Worm (Caenorhabditis elegans) whole organism, young adult: ENCODE measurements around the gene srx-77.

Experiments
- B0019.2 ChIP-seq: fragments of 200-800 bp; sonication (Bioruptor generic); conservative IDR thresholded peaks from 2 replicates; pipeline ENCODE4 v1.3.6; 2022; ENCODE audit warnings: missing genetic modification reagents, missing genetic modification characterization, missing compliant biosample characterization
- C06A6.2 ChIP-seq: fragments of 200-800 bp; sonication (Bioruptor generic); conservative IDR thresholded peaks from 2 replicates; pipeline ENCODE4 v1.3.6; 2022; ENCODE audit warnings: missing genetic modification characterization, missing compliant biosample characterization
- F52B5.7 ChIP-seq: sonication (generic microtip); optimal IDR thresholded peaks from 2 replicates; lab custom pipeline; 2016; ENCODE audit warnings: mild to moderate bottlenecking, missing genetic modification characterization, missing compliant biosample characterization
- F57C9.4 ChIP-seq: sonication (generic microtip); optimal IDR thresholded peaks from 2 replicates; lab custom pipeline; 2017; ENCODE audit warnings: mild to moderate bottlenecking, missing genetic modification characterization, missing compliant biosample characterization
- K11D2.4 ChIP-seq: fragments of 200-800 bp; sonication (Bioruptor generic); IDR thresholded peaks from 2 replicates; pipeline ENCODE4 v1.3.6; 2022; ENCODE audit warnings: missing genetic modification reagents, missing genetic modification characterization, missing compliant biosample characterization
- K12H6.12 ChIP-seq: fragments of 200-800 bp; sonication (Bioruptor generic); optimal IDR thresholded peaks from 2 replicates; lab custom pipeline; 2018; ENCODE audit warnings: mild to moderate bottlenecking, missing genetic modification characterization, missing compliant biosample characterization
- T07F8.4 ChIP-seq: sonication (generic microtip); optimal IDR thresholded peaks from 2 replicates; lab custom pipeline; 2016; ENCODE audit warnings: mild to moderate bottlenecking, missing genetic modification characterization, moderate library complexity, missing compliant biosample characterization
- Y95B8A.8 ChIP-seq: fragments of 200-800 bp; sonication (Bioruptor generic); IDR thresholded peaks from 2 replicates; pipeline ENCODE4 v1.3.6; 2022; ENCODE audit warnings: missing genetic modification reagents, missing genetic modification characterization, missing compliant biosample characterization
- ZK185.1 ChIP-seq: sonication (generic microtip); optimal IDR thresholded peaks from 2 replicates; lab custom pipeline; 2016; ENCODE audit warnings: mild to moderate bottlenecking, missing genetic modification characterization, missing compliant biosample characterization; ENCODE audit not compliant: poor library complexity, severe bottlenecking
- attf-5 ChIP-seq: fragments of 200-800 bp; sonication (Bioruptor generic); optimal IDR thresholded peaks from 2 replicates; lab custom pipeline; 2018; ENCODE audit warnings: mild to moderate bottlenecking, missing genetic modification characterization, missing compliant biosample characterization
- cebp-2 ChIP-seq: fragments of 200-800 bp; sonication (Bioruptor generic); IDR thresholded peaks from 2 replicates; pipeline ENCODE4 v1.3.6; 2022; ENCODE audit warnings: missing genetic modification characterization, missing compliant biosample characterization
- ceh-27 ChIP-seq: fragments of 200-800 bp; sonication (Bioruptor generic); optimal IDR thresholded peaks from 2 replicates; lab custom pipeline; 2018; ENCODE audit warnings: mild to moderate bottlenecking, missing genetic modification characterization, moderate library complexity, missing compliant biosample characterization
- ceh-58 ChIP-seq: fragments of 200-800 bp; sonication (Bioruptor generic); IDR thresholded peaks from 2 replicates; pipeline ENCODE4 v1.3.6; 2022; ENCODE audit warnings: missing genetic modification characterization, missing compliant biosample characterization
- chd-7 ChIP-seq: sonication (generic microtip); optimal IDR thresholded peaks from 2 replicates; lab custom pipeline; 2016; ENCODE audit warnings: mild to moderate bottlenecking, missing genetic modification characterization, moderate library complexity, missing compliant biosample characterization
- dox-1 ChIP-seq: fragments of 200-800 bp; sonication (Bioruptor generic); IDR thresholded peaks from 2 replicates; pipeline ENCODE4 v1.3.6; 2022; ENCODE audit warnings: missing genetic modification reagents, missing genetic modification characterization, missing compliant biosample characterization
- efl-1 ChIP-seq: fragments of 150-350 bp; optimal IDR thresholded peaks from 2 replicates; lab custom pipeline; 2014; ENCODE audit warnings: missing biosample characterization, missing genetic modification reagents, missing genetic modification characterization
- egrh-3 ChIP-seq: fragments of 200-800 bp; sonication (Bioruptor generic); IDR thresholded peaks from 2 replicates; pipeline ENCODE4 v1.3.6; 2022; ENCODE audit warnings: missing genetic modification reagents, missing genetic modification characterization, missing compliant biosample characterization
- ekl-4 ChIP-seq: fragments of 200-800 bp; sonication (Bioruptor generic); IDR thresholded peaks from 2 replicates; pipeline ENCODE4 v1.3.6; 2022; ENCODE audit warnings: missing genetic modification reagents, missing genetic modification characterization, missing compliant biosample characterization
- hmg-1.2 ChIP-seq: fragments of 200-800 bp; sonication (Bioruptor generic); IDR thresholded peaks from 2 replicates; pipeline ENCODE4 v1.3.6; 2022; ENCODE audit warnings: missing genetic modification reagents, missing genetic modification characterization, missing compliant biosample characterization
- hmg-20 ChIP-seq: fragments of 200-800 bp; sonication (Bioruptor generic); IDR thresholded peaks from 2 replicates; pipeline ENCODE4 v1.3.6; 2022; ENCODE audit warnings: missing genetic modification reagents, missing genetic modification characterization, missing compliant biosample characterization
- hsf-1 ChIP-seq: fragments of 200-800 bp; sonication (Bioruptor generic); IDR thresholded peaks from 2 replicates; pipeline ENCODE4 v1.3.6; 2022; ENCODE audit warnings: missing genetic modification reagents, missing genetic modification characterization, missing compliant biosample characterization
- lag-1 ChIP-seq: fragments of 200-800 bp; sonication (Bioruptor generic); IDR thresholded peaks from 2 replicates; pipeline ENCODE4 v1.3.6; 2022; ENCODE audit warnings: missing genetic modification reagents, missing genetic modification characterization, missing compliant biosample characterization
- let-607 ChIP-seq, 2 experiments: fragments of 200-800 bp in 1 of 2; sonication (Bioruptor generic) in 1 of 2; sonication (generic microtip) in 1 of 2; optimal IDR thresholded peaks; 2 replicates each; lab custom pipeline; 2016 to 2018; ENCODE audit warnings: mild to moderate bottlenecking in 2 of 2, missing compliant biosample characterization in 2 of 2, missing genetic modification characterization in 2 of 2, moderate library complexity in 2 of 2, missing genotype in 1 of 2
- lin-40 ChIP-seq: sonication (generic microtip); optimal IDR thresholded peaks from 2 replicates; lab custom pipeline; 2016; ENCODE audit warnings: missing genetic modification characterization, mild to moderate bottlenecking, missing compliant biosample characterization, missing genotype, missing genetic modification reagents
- madf-3 ChIP-seq: fragments of 200-800 bp; sonication (Bioruptor generic); IDR thresholded peaks from 2 replicates; pipeline ENCODE4 v1.3.6; 2022; ENCODE audit warnings: missing genetic modification reagents, missing genetic modification characterization, missing compliant biosample characterization
- madf-6 ChIP-seq: fragments of 200-800 bp; sonication (Bioruptor generic); IDR thresholded peaks from 2 replicates; pipeline ENCODE4 v1.3.6; 2022; ENCODE audit warnings: missing genetic modification reagents, missing genetic modification characterization, missing compliant biosample characterization
- mcd-1 ChIP-seq: fragments of 200-800 bp; sonication (Bioruptor generic); IDR thresholded peaks from 2 replicates; pipeline ENCODE4 v1.3.6; 2022; ENCODE audit warnings: missing genetic modification reagents, missing genetic modification characterization, missing compliant biosample characterization
- mes-4 ChIP-seq: sonication (generic microtip); optimal IDR thresholded peaks from 2 replicates; lab custom pipeline; 2016; ENCODE audit warnings: missing genotype, missing genetic modification characterization, missing compliant biosample characterization
- nhr-80 ChIP-seq: sonication (generic microtip); optimal IDR thresholded peaks from 2 replicates; lab custom pipeline; 2016; ENCODE audit warnings: missing genetic modification characterization, missing compliant biosample characterization
- nhr-90 ChIP-seq: sonication (generic microtip); optimal IDR thresholded peaks from 2 replicates; lab custom pipeline; 2016; ENCODE audit warnings: missing genotype, mild to moderate bottlenecking, missing genetic modification characterization, missing compliant biosample characterization
- pbrm-1 ChIP-seq: fragments of 200-800 bp; sonication (Bioruptor generic); IDR thresholded peaks from 2 replicates; pipeline ENCODE4 v1.3.6; 2022; ENCODE audit warnings: missing genetic modification reagents, missing genetic modification characterization, missing compliant biosample characterization
- repo-1 ChIP-seq: sonication (generic microtip); optimal IDR thresholded peaks from 2 replicates; lab custom pipeline; 2017; ENCODE audit warnings: mild to moderate bottlenecking, missing genetic modification characterization, missing compliant biosample characterization
- sdz-38 ChIP-seq: sonication (generic microtip); optimal IDR thresholded peaks from 2 replicates; lab custom pipeline; 2016; ENCODE audit warnings: missing genotype, missing genetic modification characterization, missing compliant biosample characterization
- tbx-9 ChIP-seq: sonication (generic microtip); optimal IDR thresholded peaks from 2 replicates; lab custom pipeline; 2016; ENCODE audit warnings: borderline replicate concordance, missing genetic modification characterization, inconsistent platforms, missing compliant biosample characterization
- zfh-2 ChIP-seq: fragments of 200-800 bp; sonication (Bioruptor generic); conservative IDR thresholded peaks from 2 replicates; pipeline ENCODE4 v1.3.6; 2022; ENCODE audit warnings: missing genetic modification reagents, missing genetic modification characterization, missing compliant biosample characterization
- ztf-22 ChIP-seq: fragments of 200-800 bp; sonication (Bioruptor generic); optimal IDR thresholded peaks from 2 replicates; lab custom pipeline; 2018; ENCODE audit warnings: mild to moderate bottlenecking, missing genetic modification characterization, moderate library complexity, missing compliant biosample characterization
- ztf-26 ChIP-seq: sonication (generic microtip); optimal IDR thresholded peaks from 2 replicates; lab custom pipeline; 2017; ENCODE audit warnings: missing genetic modification characterization, missing compliant biosample characterization
- ztf-3 ChIP-seq: fragments of 200-800 bp; sonication (Bioruptor generic); optimal IDR thresholded peaks from 2 replicates; lab custom pipeline; 2018; ENCODE audit warnings: mild to moderate bottlenecking, missing genetic modification characterization, missing compliant biosample characterization
- ztf-6 ChIP-seq: fragments of 200-800 bp; sonication (Bioruptor generic); IDR thresholded peaks from 2 replicates; pipeline ENCODE4 v1.3.6; 2022; ENCODE audit warnings: missing genetic modification reagents, missing genetic modification characterization, missing compliant biosample characterization

srx-77 gene

DNA sequence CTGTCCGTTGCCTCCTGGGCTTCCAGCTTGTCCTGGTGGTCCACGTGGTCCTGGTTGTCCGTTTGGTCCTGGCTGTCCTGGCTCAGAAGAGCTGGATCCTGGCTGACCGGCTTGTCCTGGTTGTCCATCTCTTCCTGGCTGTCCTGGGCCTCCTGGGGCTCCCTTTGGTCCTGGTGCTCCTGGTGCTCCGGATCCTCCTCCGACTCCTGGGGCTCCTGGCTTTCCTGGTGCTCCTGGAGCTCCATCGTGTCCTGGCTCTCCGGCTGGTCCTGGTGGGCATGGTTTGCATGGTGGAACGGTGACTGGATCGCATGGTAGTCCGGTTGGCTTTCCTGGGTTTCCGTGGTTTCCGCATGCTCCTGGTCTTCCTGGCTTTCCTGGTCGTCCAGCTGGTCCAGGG is 15.4 kb downstream of the srx-77 start:
- TF ChIP-seq zfh-2 (GFP tag; lab: Robert Waterston, UW) (peak; percentile 94), K11D2.4 (no peak), egrh-3 (peak; percentile 94), ztf-26 (tag; lab: Kevin White, UChicago) (peak; percentile 31), lin-40 (tag; lab: Kevin White, UChicago) (peak; percentile 12), mes-4 (tag; lab: Kevin White, UChicago) (no peak), tbx-9 (tag; lab: Kevin White, UChicago) (no peak), dox-1 (GFP tag; lab: Robert Waterston, UW) (0 out of 2 replicates have a peak, but pooled peaks have one; percentile 41)
- TF ChIP-seq, all 124 proteins: peak for 5

DNA sequence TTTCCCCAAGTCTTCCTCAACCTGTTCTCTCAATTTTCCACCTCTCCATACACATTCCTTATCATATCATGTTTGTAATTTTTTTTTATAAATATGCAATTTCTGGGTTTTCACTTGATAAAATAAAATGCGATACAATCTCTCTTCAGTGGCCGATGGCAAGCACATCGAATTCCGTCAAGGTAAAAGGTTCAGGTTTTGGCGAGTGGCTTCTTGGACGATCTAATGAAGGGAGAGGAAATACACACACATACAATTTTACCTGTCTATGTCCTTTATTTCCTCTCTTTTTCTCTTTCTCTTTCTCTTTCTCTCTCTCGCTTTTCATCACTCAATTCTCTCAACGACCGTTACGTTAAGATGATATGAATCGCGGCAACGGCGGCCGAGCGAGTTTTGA is 17.1 kb downstream of the srx-77 start:
- peak; percentile 17 for TF ChIP-seq nhr-80
- no peak for TF ChIP-seq zfh-2 (GFP tag; lab: Robert Waterston, UW)
- peak; percentile 16 for TF ChIP-seq ztf-26 (tag; lab: Kevin White, UChicago)

DNA sequence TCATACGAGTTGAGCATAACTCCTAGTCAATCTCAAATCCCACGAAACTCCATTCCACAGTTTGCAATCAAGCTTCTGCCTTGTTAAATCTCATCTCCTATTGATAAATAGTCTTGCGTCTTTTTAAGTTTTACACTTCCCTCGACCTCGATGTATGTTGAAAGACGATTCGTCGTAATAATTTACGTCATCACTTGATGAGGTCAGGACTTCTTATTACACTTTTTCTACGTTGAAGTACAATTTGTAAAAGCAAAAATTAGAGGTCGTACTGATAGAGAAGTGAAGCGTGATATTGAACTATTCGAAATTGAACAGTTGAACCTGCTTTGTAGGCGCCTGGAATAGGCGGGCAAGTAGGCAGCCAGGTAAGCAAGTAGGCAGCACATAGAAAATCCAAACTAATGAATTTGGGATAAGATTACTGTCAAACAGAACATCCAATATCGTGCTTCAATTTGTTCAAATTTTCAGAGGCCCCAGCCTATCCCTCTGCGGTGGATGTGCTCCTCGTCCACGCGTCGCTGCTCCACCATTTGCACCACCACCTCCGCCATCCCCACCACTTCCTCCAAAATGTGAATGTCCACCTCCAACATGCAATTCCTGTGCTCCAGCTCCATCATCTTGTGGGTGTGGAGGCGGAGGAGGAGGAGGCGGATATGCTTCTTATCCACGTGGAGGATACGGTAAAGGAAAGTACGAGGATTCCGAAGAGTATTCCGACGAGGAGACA is 18.7 kb downstream of the srx-77 start:
- no peak for TF ChIP-seq efl-1 (GFP tag; lab: Kevin White, UChicago)
- peak; percentile 57; the same call in 1 of the 2 replicates for TF ChIP-seq zfh-2 (GFP tag; lab: Robert Waterston, UW)
- TF ChIP-seq ZK185.1, result no peak
- TF ChIP-seq hmg-1.2 (GFP tag; lab: Robert Waterston, UW), result no peak
- TF ChIP-seq mcd-1, result 0 out of 2 replicates have a peak, but pooled peaks have one; percentile 13
- TF ChIP-seq cebp-2 (GFP tag; lab: Robert Waterston, UW), result 0 out of 2 replicates have a peak, but pooled peaks have one; percentile 70
- 0 out of 2 replicates have a peak, but pooled peaks have one; percentile 7 for TF ChIP-seq hsf-1

DNA sequence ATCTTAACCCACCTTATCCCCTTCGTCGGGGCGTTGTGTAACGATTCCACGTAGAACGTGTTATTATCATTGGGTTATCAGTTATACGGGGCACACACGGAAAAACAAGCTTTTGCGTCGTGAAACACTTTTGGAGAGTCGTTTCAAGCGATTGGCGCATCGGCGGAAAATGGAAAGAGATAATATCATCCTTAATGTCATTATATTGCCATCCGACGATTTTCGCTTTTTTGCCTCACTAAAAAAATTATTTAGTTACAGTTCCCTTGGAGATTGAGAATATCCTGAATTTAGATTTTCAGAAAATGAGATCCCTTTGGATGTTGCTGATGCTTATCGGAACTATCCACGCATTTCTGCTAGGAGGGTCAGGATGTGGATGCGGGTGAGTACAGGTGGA is 20.0 kb downstream of the srx-77 start, which contains the start of gene F41F3.8:
F41F3.8 (plus strand) TSS at position 301 of the 400 bp plus-strand sequence.
- TF ChIP-seq ZK185.1 (no peak), C06A6.2 (GFP tag; lab: Robert Waterston, UW) (no peak), lag-1 (GFP tag; lab: Robert Waterston, UW) (no peak), nhr-90 (tag; lab: Kevin White, UChicago) (no peak), hmg-20 (GFP tag; lab: Robert Waterston, UW) (no peak), ceh-58 (no peak), Y95B8A.8 (no peak), madf-6 (GFP tag; lab: Robert Waterston, UW) (no peak), F57C9.4 (tag; lab: Kevin White, UChicago) (no peak), sdz-38 (tag; lab: Kevin White, UChicago) (no peak), ztf-3 (no peak), T07F8.4 (tag; lab: Kevin White, UChicago) (no peak), let-607 (tag; optimal IDR thresholded peaks at IDR 0.05; lab: Kevin White, UChicago) (no peak), pbrm-1 (no peak)

DNA sequence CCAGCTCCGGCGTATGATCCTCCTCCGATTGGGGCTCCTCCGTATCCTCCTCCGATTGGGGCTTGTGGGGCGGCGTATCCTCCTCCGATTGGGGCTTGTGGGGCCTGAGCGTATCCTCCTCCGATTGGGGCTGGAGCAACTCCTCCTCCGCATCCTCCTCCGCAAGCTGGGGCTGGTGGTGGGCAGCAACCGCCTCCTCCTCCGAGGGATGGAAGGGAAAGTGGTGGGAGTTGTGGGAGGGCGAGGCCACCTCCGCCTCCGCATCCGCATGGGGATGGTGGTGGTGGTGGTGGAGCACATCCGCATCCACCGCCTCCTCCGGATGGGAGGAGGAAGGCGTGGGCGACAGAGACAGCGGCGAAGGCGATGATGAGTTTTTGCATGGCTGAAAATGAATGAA is 20.7 kb downstream of the srx-77 start, which contains the start of gene F41F3.3:
F41F3.3 (minus strand) TSS at position 383 of the 400 bp plus-strand sequence.
- TF ChIP-seq Y95B8A.8, result no peak
- peak; percentile 97 for TF ChIP-seq egrh-3
- TF ChIP-seq lin-40 (tag; lab: Kevin White, UChicago), result no peak
- TF ChIP-seq attf-5 (GFP tag; lab: Kevin White, UChicago), result peak; percentile 16
- peak; percentile 4 for TF ChIP-seq ztf-22 (GFP tag; lab: Kevin White, UChicago)
- no peak for TF ChIP-seq ztf-6 (GFP tag; lab: Robert Waterston, UW)
- no peak for TF ChIP-seq K12H6.12 (tag; lab: Kevin White, UChicago)
- TF ChIP-seq madf-3 (GFP tag; lab: Robert Waterston, UW), result 0 out of 2 replicates have a peak, but pooled peaks have one; percentile 4
- peak; percentile 97 for TF ChIP-seq zfh-2 (GFP tag; lab: Robert Waterston, UW)
- TF ChIP-seq repo-1 (tag; lab: Kevin White, UChicago), result peak; percentile 24
- TF ChIP-seq ekl-4, result 0 out of 2 replicates have a peak, but pooled peaks have one; percentile 24
- peak; percentile 65 for TF ChIP-seq F52B5.7 (tag; lab: Kevin White, UChicago)
- TF ChIP-seq B0019.2, result 0 out of 2 replicates have a peak, but pooled peaks have one; percentile 11
- TF ChIP-seq chd-7 (tag; lab: Kevin White, UChicago), result peak; percentile 33
- peak; percentile 10 for TF ChIP-seq ceh-27
